Fruit fly (Drosophila melanogaster) whole organism, pupa: ENCODE measurements around the gene Neurl4.

Experiments
- CG10348 ChIP-seq: fragments of 200-800 bp; sonication (Bioruptor generic); IDR thresholded peaks from 2 replicates; pipeline ENCODE4 v1.3.6; 2022; ENCODE audit warnings: missing biosample characterization, missing genetic modification characterization
- CG12605 ChIP-seq: fragments of 200-800 bp; sonication (Bioruptor generic); IDR thresholded peaks from 2 replicates; pipeline ENCODE4 v1.3.6; 2022; ENCODE audit warnings: missing biosample characterization, missing genetic modification characterization
- CG13204 ChIP-seq: fragments of 200-800 bp; sonication (Bioruptor generic); optimal IDR thresholded peaks from 2 replicates; lab custom pipeline; 2018; ENCODE audit warnings: missing biosample characterization, mild to moderate bottlenecking, missing genetic modification characterization, moderate library complexity
- CG14655 ChIP-seq: fragments of 200-800 bp; sonication (Bioruptor generic); optimal IDR thresholded peaks from 3 replicates; lab custom pipeline; 2017; ENCODE audit warnings: mild to moderate bottlenecking, missing biosample characterization, missing genetic modification reagents, missing genetic modification characterization
- CG15710 ChIP-seq: fragments of 200-800 bp; sonication (Bioruptor generic); optimal IDR thresholded peaks from 2 replicates; lab custom pipeline; 2018; ENCODE audit warnings: missing biosample characterization, mild to moderate bottlenecking, missing genetic modification characterization, moderate library complexity
- CG17806 ChIP-seq: fragments of 200-800 bp; sonication (Bioruptor generic); optimal IDR thresholded peaks from 2 replicates; lab custom pipeline; 2018; ENCODE audit warnings: missing biosample characterization, mild to moderate bottlenecking, missing genetic modification characterization, moderate library complexity
- CG32121 ChIP-seq: fragments of 200-800 bp; sonication (Bioruptor generic); IDR thresholded peaks from 2 replicates; pipeline ENCODE4 v1.3.6; 2022; ENCODE audit warnings: missing biosample characterization, missing genetic modification characterization
- CG34367 ChIP-seq: fragments of 200-800 bp; sonication (Bioruptor generic); optimal IDR thresholded peaks from 2 replicates; lab custom pipeline; 2018; ENCODE audit warnings: missing biosample characterization, mild to moderate bottlenecking, missing genetic modification characterization
- CG4496 ChIP-seq: fragments of 200-800 bp; sonication (Bioruptor generic); IDR thresholded peaks from 3 replicates; pipeline ENCODE4 v1.3.6; 2022; ENCODE audit warnings: missing biosample characterization, missing genetic modification characterization
- CG8159 ChIP-seq: fragments of 200-800 bp; sonication (Bioruptor generic); optimal IDR thresholded peaks from 3 replicates; lab custom pipeline; 2018; ENCODE audit warnings: missing biosample characterization, mild to moderate bottlenecking, missing genetic modification characterization, moderate library complexity
- CG8301 ChIP-seq: fragments of 200-800 bp; sonication (Bioruptor generic); optimal IDR thresholded peaks from 2 replicates; lab custom pipeline; 2018; ENCODE audit warnings: missing biosample characterization, mild to moderate bottlenecking, missing genetic modification characterization
- CG9948 ChIP-seq: fragments of 200-800 bp; sonication (Bioruptor generic); optimal IDR thresholded peaks from 2 replicates; lab custom pipeline; 2018; ENCODE audit warnings: missing biosample characterization, mild to moderate bottlenecking, missing genetic modification characterization, moderate library complexity
- D1 ChIP-seq: fragments of 200-800 bp; sonication (Bioruptor generic); optimal IDR thresholded peaks from 2 replicates; lab custom pipeline; 2018; ENCODE audit warnings: missing biosample characterization, mild to moderate bottlenecking, missing genetic modification characterization, moderate library complexity
- EcR ChIP-seq: fragments of 200-800 bp; sonication (Bioruptor generic); optimal IDR thresholded peaks from 3 replicates; lab custom pipeline; 2019; ENCODE audit warnings: missing biosample characterization, missing genetic modification characterization, mild to moderate bottlenecking, moderate library complexity, missing genetic modification reagents
- Ets98B ChIP-seq: fragments of 200-800 bp; sonication (Bioruptor generic); IDR thresholded peaks from 2 replicates; pipeline ENCODE4 v1.3.6; 2022; ENCODE audit warnings: missing biosample characterization, missing genetic modification characterization
- Pif1A ChIP-seq: fragments of 200-800 bp; sonication (Bioruptor generic); optimal IDR thresholded peaks from 3 replicates; lab custom pipeline; 2016; ENCODE audit warnings: missing biosample characterization, missing genetic modification characterization
- Pif1B ChIP-seq: fragments of 200-800 bp; sonication (Bioruptor generic); optimal IDR thresholded peaks from 3 replicates; lab custom pipeline; 2016; ENCODE audit warnings: missing biosample characterization, missing genetic modification characterization
- Snoo ChIP-seq: fragments of 200-800 bp; sonication (Bioruptor generic); optimal IDR thresholded peaks from 3 replicates; lab custom pipeline; 2017; ENCODE audit warnings: missing biosample characterization, mild to moderate bottlenecking, missing genetic modification characterization, inconsistent platforms
- fd96Ca ChIP-seq: fragments of 200-800 bp; sonication (Bioruptor generic); IDR thresholded peaks from 3 replicates; pipeline ENCODE4 v1.3.6; 2022; ENCODE audit warnings: missing biosample characterization, missing genetic modification characterization
- gl ChIP-seq: fragments of 200-800 bp; sonication (Bioruptor generic); optimal IDR thresholded peaks from 2 replicates; lab custom pipeline; 2018; ENCODE audit warnings: missing biosample characterization, mild to moderate bottlenecking, missing genetic modification characterization
- rn ChIP-seq: fragments of 200-800 bp; sonication (Bioruptor generic); IDR thresholded peaks from 2 replicates; pipeline ENCODE4 v1.3.6; 2022; ENCODE audit warnings: missing biosample characterization, missing genetic modification characterization

Neurl4 gene

DNA sequence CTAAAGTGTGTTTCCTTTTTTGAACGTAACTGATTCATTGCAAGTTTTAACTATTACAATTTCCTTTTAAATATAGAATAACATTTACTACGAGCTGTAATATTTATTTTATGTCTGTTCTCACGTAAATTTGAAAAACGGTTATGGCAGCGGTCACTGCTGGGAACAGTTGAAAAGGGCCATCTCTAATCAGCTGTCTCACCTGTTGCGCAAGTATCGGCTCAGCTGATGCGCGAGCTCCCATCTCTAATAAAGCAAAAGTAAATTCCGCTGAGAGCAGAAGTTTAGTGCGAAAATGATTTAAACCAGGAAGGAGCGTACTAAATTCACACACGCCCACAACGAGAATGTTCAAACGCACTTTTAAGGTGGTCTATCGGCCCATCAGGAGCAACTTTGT lies 21.9 kb upstream of the Neurl4 start, which contains the start of gene Pex1:
Pex1 (plus strand) TSS at position 272 of the 400 bp plus-strand sequence.
- TF ChIP-seq CG4496 (GFP tag; lab: Robert Waterston, UW) (0 out of 3 replicates have a peak, but pooled peaks have one; percentile 25), CG12605 (GFP tag; lab: Robert Waterston, UW) (peak; percentile 79), Pif1A (GFP tag; lab: Kevin White, UChicago) (no peak), rn (GFP tag; lab: Robert Waterston, UW) (no peak)
- TF ChIP-seq, all 21 proteins: peak for 2

DNA sequence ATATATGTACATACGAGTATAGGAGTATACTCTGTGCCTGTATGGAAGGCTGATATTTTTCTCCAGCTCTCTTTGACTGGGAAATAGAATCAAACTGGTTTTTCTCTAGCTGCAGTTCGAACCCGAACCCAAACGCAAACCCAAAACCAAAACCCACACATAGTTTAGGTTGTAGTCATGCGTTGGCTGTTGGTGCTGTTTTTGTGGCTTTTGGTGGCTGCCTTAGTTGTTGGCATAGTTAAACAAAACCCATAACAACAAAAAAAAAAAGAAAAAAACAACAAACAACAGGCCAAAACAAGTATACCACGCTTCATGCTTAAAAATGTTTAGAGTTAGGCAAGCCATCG lies 14.3 kb upstream of the Neurl4 start:
- TF ChIP-seq CG4496 (GFP tag; lab: Robert Waterston, UW) (no peak), CG9948 (tag; lab: Kevin White, UChicago) (no peak), EcR (GFP tag; lab: Kevin White, UChicago) (no peak), CG8301 (tag; lab: Kevin White, UChicago) (no peak), fd96Ca (no peak), CG12605 (GFP tag; lab: Robert Waterston, UW) (no peak), CG14655 (GFP tag; lab: Kevin White, UChicago) (no peak), Snoo (tag; lab: Kevin White, UChicago) (no peak), gl (tag; lab: Kevin White, UChicago) (no peak), CG34367 (tag; lab: Kevin White, UChicago) (no peak), CG17806 (tag; lab: Kevin White, UChicago) (no peak), CG32121 (GFP tag; lab: Robert Waterston, UW) (no peak), CG15710 (tag; lab: Kevin White, UChicago) (no peak), CG13204 (no peak), Ets98B (GFP tag; lab: Robert Waterston, UW) (no peak; the same call in 1 of the 2 replicates), CG8159 (tag; lab: Kevin White, UChicago) (no peak), rn (GFP tag; lab: Robert Waterston, UW) (no peak)

DNA sequence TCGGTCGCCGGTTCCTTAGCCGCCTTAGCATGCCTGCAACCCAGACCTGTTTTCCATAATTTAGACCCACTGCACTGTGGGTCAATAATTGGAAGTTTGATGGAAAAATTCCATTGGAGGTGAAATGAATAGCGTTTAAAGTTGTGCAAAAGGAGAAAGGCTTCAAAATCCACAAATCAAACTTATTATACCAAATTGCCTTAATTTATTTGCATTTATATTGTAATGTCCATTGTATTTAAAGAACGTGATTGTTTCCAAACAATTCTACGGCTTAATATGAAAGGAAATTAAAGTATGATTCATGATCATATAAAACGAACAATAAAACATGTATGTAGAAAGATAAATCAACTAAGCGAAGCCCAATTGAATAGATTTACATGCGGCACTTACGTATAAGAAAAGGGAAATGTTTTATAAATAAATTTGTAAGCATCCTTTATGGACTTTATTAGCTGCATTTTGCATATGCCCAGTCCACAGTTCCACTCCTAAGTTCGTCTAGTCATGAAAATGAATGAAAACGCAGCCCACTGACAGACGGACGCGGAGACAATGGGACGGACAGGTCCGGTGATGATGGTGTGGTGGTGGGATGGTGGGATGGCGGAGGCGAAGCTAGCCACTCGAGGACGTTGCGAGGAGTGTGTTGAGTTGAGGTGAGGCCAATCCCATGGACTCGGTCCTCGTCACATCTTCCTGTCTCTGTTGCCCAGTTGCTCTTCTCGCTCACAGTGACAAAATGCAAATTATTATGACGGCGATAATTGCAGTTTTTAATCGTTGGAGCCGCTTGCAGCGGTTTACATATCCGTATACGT lies 13.8 kb upstream of the Neurl4 start:
- peak; percentile 54 for TF ChIP-seq CG10348 (GFP tag; lab: Robert Waterston, UW)
- TF ChIP-seq Snoo (tag; lab: Kevin White, UChicago): no peak
- TF ChIP-seq CG14655 (GFP tag; lab: Kevin White, UChicago): no peak
- peak; percentile 35 for TF ChIP-seq CG15710 (tag; lab: Kevin White, UChicago)
- peak; percentile 23 for TF ChIP-seq Pif1A (GFP tag; lab: Kevin White, UChicago)
- peak; percentile 18 for TF ChIP-seq CG34367 (tag; lab: Kevin White, UChicago)
- 0 out of 2 replicates have a peak, but pooled peaks have one; percentile 16 for TF ChIP-seq CG32121 (GFP tag; lab: Robert Waterston, UW)
- TF ChIP-seq EcR (GFP tag; lab: Kevin White, UChicago): peak; percentile 78
- no peak for TF ChIP-seq CG12605 (GFP tag; lab: Robert Waterston, UW)
- no peak for TF ChIP-seq CG17806 (tag; lab: Kevin White, UChicago)
- TF ChIP-seq CG9948 (tag; lab: Kevin White, UChicago): peak; percentile 39
- TF ChIP-seq Ets98B (GFP tag; lab: Robert Waterston, UW): no peak; the same call in 1 of the 2 replicates
- TF ChIP-seq CG4496 (GFP tag; lab: Robert Waterston, UW): peak; percentile 27; the same call in 1 of the 3 replicates
- TF ChIP-seq CG13204: peak; percentile 33
- TF ChIP-seq rn (GFP tag; lab: Robert Waterston, UW): no peak
- TF ChIP-seq Pif1B (GFP tag; lab: Kevin White, UChicago): no peak
- TF ChIP-seq D1: no peak
- no peak for TF ChIP-seq gl (tag; lab: Kevin White, UChicago)
- TF ChIP-seq CG8301 (tag; lab: Kevin White, UChicago): peak; percentile 43
- peak; percentile 15; the same call in 1 of the 3 replicates for TF ChIP-seq fd96Ca
- TF ChIP-seq CG8159 (tag; lab: Kevin White, UChicago): no peak

DNA sequence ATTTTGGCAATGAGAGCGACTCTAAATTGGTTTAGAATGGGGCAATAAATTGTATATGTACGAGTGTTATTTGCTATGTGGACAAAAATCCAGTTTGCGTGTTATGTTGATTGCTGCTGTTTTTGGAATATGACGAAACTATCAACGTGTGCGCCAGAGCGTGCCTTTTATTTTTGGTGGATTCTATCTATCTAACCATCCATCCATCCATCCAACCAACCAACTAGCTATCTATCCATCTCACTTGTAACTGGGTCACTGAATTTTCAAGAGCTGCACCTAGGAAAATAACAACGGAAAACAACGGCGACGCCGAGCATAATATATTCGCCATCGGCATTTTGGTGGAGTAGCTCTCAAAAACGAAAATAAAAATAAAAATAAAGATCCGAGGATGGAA lies 13.0 kb upstream of the Neurl4 start:
- TF ChIP-seq Pif1B (GFP tag; lab: Kevin White, UChicago) (no peak), rn (GFP tag; lab: Robert Waterston, UW) (no peak), CG32121 (GFP tag; lab: Robert Waterston, UW) (peak; percentile 15; the same call in 1 of the 2 replicates), gl (tag; lab: Kevin White, UChicago) (no peak), D1 (no peak), Pif1A (GFP tag; lab: Kevin White, UChicago) (no peak), Snoo (tag; lab: Kevin White, UChicago) (no peak)
- TF ChIP-seq, all 21 proteins: peak for 1

DNA sequence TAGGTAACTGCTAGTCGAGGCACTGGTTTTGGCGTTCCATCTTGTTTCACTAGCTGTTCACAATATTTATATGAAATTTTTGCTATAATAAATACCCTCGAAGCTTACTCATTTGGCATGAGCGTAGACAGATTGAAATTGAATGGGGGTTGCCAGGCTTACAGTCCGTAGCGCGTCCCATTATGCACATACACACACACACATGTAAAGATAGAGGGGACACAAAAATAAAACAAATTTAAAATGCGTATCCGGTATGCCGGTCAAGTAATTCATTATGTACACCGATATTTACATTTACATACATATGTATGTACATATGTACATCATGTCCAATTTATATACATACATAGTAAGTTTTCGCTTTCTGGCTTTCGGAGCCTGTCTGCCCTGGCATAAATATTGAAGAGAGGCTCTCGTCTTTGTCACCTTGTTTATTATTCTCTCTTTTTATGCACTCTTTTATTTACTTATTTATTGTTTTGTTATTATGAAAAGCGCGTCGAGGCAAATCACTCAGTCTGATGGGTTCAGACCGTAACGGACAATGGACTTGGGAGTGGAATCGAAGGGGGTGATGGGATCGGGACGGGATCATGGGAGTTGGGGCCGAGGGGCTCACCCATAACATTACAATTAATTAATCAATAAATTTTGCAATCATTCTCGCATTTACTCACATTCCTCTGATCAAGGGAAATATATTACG lies 9.7 kb upstream of the Neurl4 start:
- TF ChIP-seq Pif1A (GFP tag; lab: Kevin White, UChicago) (peak; percentile 46), CG17806 (tag; lab: Kevin White, UChicago) (peak; percentile 12), CG34367 (tag; lab: Kevin White, UChicago) (peak; percentile 17), CG8301 (tag; lab: Kevin White, UChicago) (peak; percentile 20), CG9948 (tag; lab: Kevin White, UChicago) (no peak), D1 (no peak), CG4496 (GFP tag; lab: Robert Waterston, UW) (peak; percentile 51; the same call in 2 of the 3 replicates), gl (tag; lab: Kevin White, UChicago) (peak; percentile 66), CG12605 (GFP tag; lab: Robert Waterston, UW) (peak; percentile 71), Pif1B (GFP tag; lab: Kevin White, UChicago) (peak; percentile 47), rn (GFP tag; lab: Robert Waterston, UW) (no peak), EcR (GFP tag; lab: Kevin White, UChicago) (peak; percentile 86), CG15710 (tag; lab: Kevin White, UChicago) (peak; percentile 36), fd96Ca (peak; percentile 68; the same call in 2 of the 3 replicates), CG8159 (tag; lab: Kevin White, UChicago) (peak; percentile 46), Snoo (tag; lab: Kevin White, UChicago) (no peak), CG14655 (GFP tag; lab: Kevin White, UChicago) (peak; percentile 37), CG13204 (peak; percentile 44), CG10348 (GFP tag; lab: Robert Waterston, UW) (no peak), Ets98B (GFP tag; lab: Robert Waterston, UW) (peak; percentile 48), CG32121 (GFP tag; lab: Robert Waterston, UW) (peak; percentile 45)
